Worm (Caenorhabditis elegans) whole organism, early embryonic: ENCODE results near the gene ippk-1.

ENCODE experiments used
- B0310.2 ChIP-seq: sonication (generic microtip); optimal IDR thresholded peaks from 2 replicates; lab custom pipeline; 2016; ENCODE audit warnings: mild to moderate bottlenecking, missing genetic modification characterization, missing compliant biosample characterization
- F13C5.2 ChIP-seq: sonication (generic microtip); optimal IDR thresholded peaks from 2 replicates; lab custom pipeline; 2017; ENCODE audit warnings: mild to moderate bottlenecking, missing genetic modification characterization, inconsistent platforms, missing compliant biosample characterization
- aly-1 ChIP-seq: sonication (generic microtip); optimal IDR thresholded peaks from 2 replicates; lab custom pipeline; 2016; ENCODE audit warnings: missing genetic modification characterization, missing compliant biosample characterization
- ama-1 ChIP-seq: fragments of 150-350 bp; optimal IDR thresholded peaks from 2 replicates; lab custom pipeline; 2014
- ceh-13 ChIP-seq: fragments of 200-800 bp; sonication (Bioruptor generic); optimal IDR thresholded peaks from 2 replicates; lab custom pipeline; 2018; ENCODE audit warnings: mild to moderate bottlenecking, missing genetic modification characterization, missing compliant biosample characterization
- ceh-36 ChIP-seq: sonication (generic microtip); optimal IDR thresholded peaks from 2 replicates; lab custom pipeline; 2016; ENCODE audit warnings: missing genetic modification characterization, inconsistent platforms, missing compliant biosample characterization
- ets-7 ChIP-seq: sonication (generic microtip); optimal IDR thresholded peaks from 2 replicates; lab custom pipeline; 2016; ENCODE audit warnings: missing genotype, missing genetic modification characterization, missing compliant biosample characterization
- flt-1 ChIP-seq: fragments of 200-800 bp; sonication (Bioruptor generic); IDR thresholded peaks from 2 replicates; pipeline ENCODE4 v1.3.6; 2022; ENCODE audit warnings: missing genetic modification characterization, missing compliant biosample characterization
- hmbx-1 ChIP-seq: sonication (generic microtip); optimal IDR thresholded peaks from 2 replicates; lab custom pipeline; 2016; ENCODE audit warnings: mild to moderate bottlenecking, missing genetic modification characterization, missing compliant biosample characterization
- hmg-4 ChIP-seq: fragments of 200-800 bp; sonication (Bioruptor generic); optimal IDR thresholded peaks from 2 replicates; lab custom pipeline; 2018; ENCODE audit warnings: mild to moderate bottlenecking, missing genetic modification characterization, missing compliant biosample characterization
- hnd-1 ChIP-seq: sonication (generic microtip); optimal IDR thresholded peaks from 2 replicates; lab custom pipeline; 2016; ENCODE audit warnings: missing genetic modification characterization, missing compliant biosample characterization
- pes-1 ChIP-seq: fragments of 200-800 bp; sonication (Bioruptor generic); IDR thresholded peaks from 2 replicates; pipeline ENCODE4 v1.3.6; 2022; ENCODE audit warnings: missing genetic modification reagents, missing genetic modification characterization, missing compliant biosample characterization
- scrt-1 ChIP-seq: fragments of 200-800 bp; sonication (Bioruptor generic); IDR thresholded peaks from 2 replicates; pipeline ENCODE4 v1.3.6; 2022; ENCODE audit warnings: missing genetic modification characterization, missing compliant biosample characterization
- sea-1 ChIP-seq: fragments of 200-800 bp; sonication (Bioruptor generic); conservative IDR thresholded peaks from 2 replicates; pipeline ENCODE4 v1.3.6; 2022; ENCODE audit warnings: missing genetic modification characterization, missing compliant biosample characterization
- tbx-11 ChIP-seq: fragments of 200-800 bp; sonication (Bioruptor generic); IDR thresholded peaks from 2 replicates; pipeline ENCODE4 v1.3.6; 2022; ENCODE audit warnings: missing genetic modification characterization, missing compliant biosample characterization
- tbx-37 ChIP-seq: fragments of 200-800 bp; sonication (Bioruptor generic); conservative IDR thresholded peaks from 2 replicates; pipeline ENCODE4 v1.3.6; 2022; ENCODE audit warnings: missing genetic modification reagents, missing genetic modification characterization, missing compliant biosample characterization
- tra-4 ChIP-seq: sonication (generic microtip); optimal IDR thresholded peaks from 2 replicates; lab custom pipeline; 2017; ENCODE audit warnings: missing genetic modification characterization, missing compliant biosample characterization

The ippk-1 gene

ce11 chrII:12054558-12054957, 11.8 kb downstream of the ippk-1 start:
- TF ChIP-seq sea-1 (GFP tag; lab: Robert Waterston, UW) (no peak), hmbx-1 (tag; lab: Kevin White, UChicago) (no peak), ceh-13 (GFP tag; lab: Kevin White, UChicago) (no peak), tra-4 (tag; lab: Kevin White, UChicago) (no peak), scrt-1 (GFP tag; lab: Robert Waterston, UW) (no peak), hnd-1 (no peak), ama-1 (lab: Kevin White, UChicago) (no peak), pes-1 (GFP tag; lab: Robert Waterston, UW) (no peak), tbx-11 (GFP tag; lab: Robert Waterston, UW) (no peak), hmg-4 (GFP tag; lab: Kevin White, UChicago) (no peak), flt-1 (GFP tag; lab: Robert Waterston, UW) (no peak), ceh-36 (tag; lab: Kevin White, UChicago) (no peak), F13C5.2 (no peak), B0310.2 (tag; lab: Kevin White, UChicago) (no peak), ets-7 (no peak), aly-1 (tag; lab: Kevin White, UChicago) (no peak), tbx-37 (GFP tag; lab: Robert Waterston, UW) (no peak)

DNA sequence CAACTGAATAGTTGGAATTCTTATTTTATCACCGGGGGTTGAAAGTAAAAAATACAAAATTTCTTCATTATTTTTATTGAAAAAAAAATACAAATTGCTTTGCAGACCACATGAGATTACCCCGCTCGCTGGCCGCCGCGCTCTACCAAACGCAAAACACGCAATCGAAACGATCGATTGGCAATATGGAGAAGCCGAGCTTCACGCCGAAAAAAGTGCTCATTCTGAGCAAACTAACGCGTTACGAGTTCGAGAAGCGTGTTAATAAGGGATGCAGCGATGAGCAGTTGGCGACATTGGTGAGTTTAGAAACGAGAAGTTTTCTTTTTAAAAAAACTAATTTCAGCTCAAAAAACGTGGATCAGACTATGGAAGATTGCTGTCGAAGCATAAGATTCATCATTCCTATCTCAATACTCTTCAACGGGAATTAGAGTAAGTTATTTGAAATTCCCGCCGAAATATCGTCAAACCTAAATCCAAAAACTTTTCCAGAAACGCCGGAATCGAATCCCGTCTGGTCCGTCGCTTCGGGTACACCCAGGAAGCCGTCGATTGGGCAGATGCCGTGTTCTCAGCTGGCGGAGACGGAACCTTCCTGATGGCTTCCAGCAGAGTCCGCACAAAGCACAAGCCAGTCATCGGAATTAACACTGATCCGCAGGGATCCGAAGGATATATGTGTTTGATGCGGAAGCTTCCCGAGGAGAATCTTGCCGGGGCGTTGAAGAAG, 12.9 kb downstream of the ippk-1 start:
- TF ChIP-seq hnd-1, result no peak
- TF ChIP-seq tbx-37 (GFP tag; lab: Robert Waterston, UW), result no peak
- no peak for TF ChIP-seq hmbx-1 (tag; lab: Kevin White, UChicago)

DNA sequence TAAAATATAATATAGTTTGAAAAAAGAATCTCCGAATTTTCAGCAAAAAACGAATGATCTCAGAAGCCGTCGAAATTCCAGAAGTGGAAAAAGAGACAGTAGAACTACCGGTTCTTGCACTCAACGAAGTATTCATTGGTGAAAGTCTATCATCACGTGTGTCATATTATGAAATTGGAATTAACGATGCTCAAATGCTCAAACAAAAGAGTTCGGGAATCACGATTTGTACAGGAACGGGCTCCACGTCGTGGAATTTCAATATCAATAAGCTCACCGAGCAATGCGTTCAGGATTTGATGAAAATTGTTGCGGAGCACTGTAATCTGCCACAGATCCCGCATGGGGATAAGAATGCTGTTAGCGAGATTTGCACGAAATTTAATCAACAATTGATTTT, 15.6 kb downstream of the ippk-1 start:
- TF ChIP-seq pes-1 (GFP tag; lab: Robert Waterston, UW), result no peak
- TF ChIP-seq tbx-37 (GFP tag; lab: Robert Waterston, UW), result no peak
- TF ChIP-seq F13C5.2, result no peak
- TF ChIP-seq ama-1 (lab: Kevin White, UChicago), result no peak
- TF ChIP-seq sea-1 (GFP tag; lab: Robert Waterston, UW), result no peak
- TF ChIP-seq hmg-4 (GFP tag; lab: Kevin White, UChicago), result no peak
- no peak for TF ChIP-seq ceh-36 (tag; lab: Kevin White, UChicago)
- no peak for TF ChIP-seq ets-7
- TF ChIP-seq B0310.2 (tag; lab: Kevin White, UChicago), result no peak
- no peak for TF ChIP-seq hmbx-1 (tag; lab: Kevin White, UChicago)
- no peak for TF ChIP-seq ceh-13 (GFP tag; lab: Kevin White, UChicago)
- TF ChIP-seq aly-1 (tag; lab: Kevin White, UChicago), result no peak
- no peak for TF ChIP-seq hnd-1
- no peak for TF ChIP-seq tra-4 (tag; lab: Kevin White, UChicago)
- TF ChIP-seq scrt-1 (GFP tag; lab: Robert Waterston, UW), result no peak
- no peak for TF ChIP-seq tbx-11 (GFP tag; lab: Robert Waterston, UW)
- TF ChIP-seq flt-1 (GFP tag; lab: Robert Waterston, UW), result no peak

DNA sequence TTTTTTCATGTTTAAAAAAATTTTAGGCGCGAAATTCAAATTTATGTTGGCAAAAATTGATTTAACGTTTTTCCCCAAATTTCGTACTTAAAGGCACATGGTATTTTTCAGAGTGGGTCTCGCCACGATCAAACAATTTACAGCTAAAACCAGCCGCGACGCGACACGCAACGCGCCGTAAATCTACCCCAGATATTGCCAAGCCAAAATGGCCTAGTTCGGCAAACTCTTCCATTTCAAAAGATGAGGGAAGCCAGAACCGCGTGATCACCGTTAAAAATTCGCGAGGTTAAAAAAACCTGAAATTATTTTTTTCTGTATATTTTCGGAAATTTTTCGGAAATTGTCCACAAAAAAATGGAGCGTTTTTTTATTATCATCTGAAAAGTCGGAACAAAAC, 17.2 kb downstream of the ippk-1 start:
- TF ChIP-seq F13C5.2 (no peak), ceh-13 (GFP tag; lab: Kevin White, UChicago) (no peak), tbx-11 (GFP tag; lab: Robert Waterston, UW) (no peak), hmbx-1 (tag; lab: Kevin White, UChicago) (no peak), scrt-1 (GFP tag; lab: Robert Waterston, UW) (no peak), tbx-37 (GFP tag; lab: Robert Waterston, UW) (no peak), sea-1 (GFP tag; lab: Robert Waterston, UW) (no peak), flt-1 (GFP tag; lab: Robert Waterston, UW) (no peak), B0310.2 (tag; lab: Kevin White, UChicago) (no peak), ama-1 (lab: Kevin White, UChicago) (no peak), hmg-4 (GFP tag; lab: Kevin White, UChicago) (no peak), pes-1 (GFP tag; lab: Robert Waterston, UW) (no peak), ceh-36 (tag; lab: Kevin White, UChicago) (no peak), tra-4 (tag; lab: Kevin White, UChicago) (no peak), aly-1 (tag; lab: Kevin White, UChicago) (no peak)

- TF ChIP-seq scrt-1 (GFP tag; lab: Robert Waterston, UW) (no peak), pes-1 (GFP tag; lab: Robert Waterston, UW) (no peak), F13C5.2 (no peak), sea-1 (GFP tag; lab: Robert Waterston, UW) (no peak), hmg-4 (GFP tag; lab: Kevin White, UChicago) (no peak), tbx-37 (GFP tag; lab: Robert Waterston, UW) (no peak), flt-1 (GFP tag; lab: Robert Waterston, UW) (no peak), hmbx-1 (tag; lab: Kevin White, UChicago) (no peak), ceh-36 (tag; lab: Kevin White, UChicago) (no peak), ets-7 (no peak), ama-1 (lab: Kevin White, UChicago) (no peak), tbx-11 (GFP tag; lab: Robert Waterston, UW) (no peak), ceh-13 (GFP tag; lab: Kevin White, UChicago) (no peak), aly-1 (tag; lab: Kevin White, UChicago) (no peak), hnd-1 (no peak), tra-4 (tag; lab: Kevin White, UChicago) (no peak), B0310.2 (tag; lab: Kevin White, UChicago) (no peak)
Measured at ce11 chrII:12062521-12062920, 19.8 kb downstream of the ippk-1 start, which contains the start of gene arrd-7. Gene arrd-7, minus strand, starts transcription at chrII:12062621.

DNA sequence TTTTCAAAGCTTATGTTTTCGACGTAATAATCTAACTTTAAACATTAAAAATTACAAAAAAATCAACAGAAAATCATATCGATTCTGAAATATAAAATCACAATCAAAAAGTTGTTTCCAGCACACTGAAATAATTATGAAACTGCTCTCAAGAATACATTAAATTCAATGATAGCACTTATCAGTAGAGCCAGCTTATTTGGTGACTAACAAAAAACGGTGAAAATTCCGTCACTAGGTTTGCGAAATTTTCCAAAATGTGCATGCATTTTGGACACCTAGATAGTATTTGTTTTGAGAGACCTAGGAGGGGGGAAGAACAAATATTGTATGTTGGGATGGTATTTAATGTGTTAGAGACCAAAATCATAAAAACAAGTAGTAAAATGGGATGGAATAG, 20.4 kb downstream of the ippk-1 start:
- TF ChIP-seq hnd-1 (no peak), tbx-37 (GFP tag; lab: Robert Waterston, UW) (no peak), ets-7 (no peak), sea-1 (GFP tag; lab: Robert Waterston, UW) (no peak), hmbx-1 (tag; lab: Kevin White, UChicago) (no peak), pes-1 (GFP tag; lab: Robert Waterston, UW) (no peak), ceh-36 (tag; lab: Kevin White, UChicago) (no peak), F13C5.2 (no peak), tbx-11 (GFP tag; lab: Robert Waterston, UW) (no peak)
